Worm (Caenorhabditis elegans): ENCODE data around the gene C05G5.7.

- TF ChIP-seq lsy-2 (tag; optimal IDR thresholded peaks at IDR 0.05) (no peak), zag-1 (tag; optimal IDR thresholded peaks at IDR 0.05) (no peak), fos-1 (tag; optimal IDR thresholded peaks at IDR 0.05) (no peak), F13H6.1 (tag; optimal IDR thresholded peaks at IDR 0.05) (no peak)
These were observed 31.6 kb upstream of the C05G5.7 start for ce11 chrX:14775222-14775621.
